Worm (Caenorhabditis elegans) whole organism, L1 larva: ENCODE results near the gene F23H12.7.

ENCODE experiments used
- C34B4.2 ChIP-seq: sonication (generic microtip); optimal IDR thresholded peaks from 2 replicates; lab custom pipeline; 2017; ENCODE audit warnings: mild to moderate bottlenecking, missing genetic modification characterization, missing compliant biosample characterization
- ceh-88 ChIP-seq: fragments of 200-800 bp; sonication (Bioruptor generic); IDR thresholded peaks from 2 replicates; pipeline ENCODE4 v1.3.6; 2022; ENCODE audit warnings: missing genetic modification characterization, missing compliant biosample characterization
- irx-1 ChIP-seq: sonication (generic microtip); optimal IDR thresholded peaks from 2 replicates; lab custom pipeline; 2016; ENCODE audit warnings: missing genetic modification characterization, missing compliant biosample characterization
- lin-13 ChIP-seq: fragments of 150-350 bp; optimal IDR thresholded peaks from 2 replicates; lab custom pipeline; 2014; ENCODE audit warnings: missing biosample characterization, missing genetic modification reagents, missing genetic modification characterization
- pag-3 ChIP-seq: sonication (generic microtip); optimal IDR thresholded peaks from 2 replicates; lab custom pipeline; 2017; ENCODE audit warnings: missing genetic modification characterization, mild to moderate bottlenecking, missing compliant biosample characterization, antibody characterized with exemption, borderline replicate concordance; ENCODE audit not compliant: insufficient read depth
- snpc-4 ChIP-seq: fragments of 150-350 bp; optimal IDR thresholded peaks from 2 replicates; lab custom pipeline; 2014; ENCODE audit warnings: missing biosample characterization, missing genetic modification characterization
- unc-62 ChIP-seq: fragments of 150-350 bp; optimal IDR thresholded peaks from 2 replicates; lab custom pipeline; 2014; ENCODE audit warnings: missing biosample characterization, missing genetic modification reagents, missing genetic modification characterization
- zag-1 ChIP-seq: fragments of 150-350 bp; optimal IDR thresholded peaks from 2 replicates; lab custom pipeline; 2014; ENCODE audit warnings: missing biosample characterization, missing genetic modification characterization

ce11 chrV:12352881-12353280, 18.6 kb upstream of the F23H12.7 start:
- TF ChIP-seq irx-1 (tag; lab: Kevin White, UChicago) (no peak), snpc-4 (tag; lab: Kevin White, UChicago) (no peak), ceh-88 (GFP tag; lab: Robert Waterston, UW) (no peak), C34B4.2 (tag; lab: Kevin White, UChicago) (no peak), pag-3 (tag; lab: Kevin White, UChicago) (no peak), unc-62 (no peak), lin-13 (no peak), zag-1 (no peak)
